Worm (Caenorhabditis elegans) whole organism, young adult: ENCODE results near the gene Y41D4A.7.

ENCODE experiments used
- B0336.3 ChIP-seq: fragments of 200-800 bp; sonication (Bioruptor generic); IDR thresholded peaks from 2 replicates; pipeline ENCODE4 v1.3.6; 2022; ENCODE audit warnings: missing genetic modification characterization, missing compliant biosample characterization
- C06A6.2 ChIP-seq: fragments of 200-800 bp; sonication (Bioruptor generic); conservative IDR thresholded peaks from 2 replicates; pipeline ENCODE4 v1.3.6; 2022; ENCODE audit warnings: missing genetic modification characterization, missing compliant biosample characterization
- F10E7.11 ChIP-seq: sonication (generic microtip); optimal IDR thresholded peaks from 2 replicates; lab custom pipeline; 2017; ENCODE audit warnings: mild to moderate bottlenecking, missing genetic modification characterization, moderate library complexity, missing compliant biosample characterization
- F23B12.7 ChIP-seq: sonication (generic microtip); optimal IDR thresholded peaks from 2 replicates; lab custom pipeline; 2017; ENCODE audit warnings: missing genetic modification characterization, mild to moderate bottlenecking, missing compliant biosample characterization, antibody characterized with exemption, moderate library complexity; ENCODE audit not compliant: insufficient read depth
- F33H1.4 ChIP-seq: fragments of 200-800 bp; sonication (Bioruptor generic); IDR thresholded peaks from 2 replicates; pipeline ENCODE4 v1.3.6; 2022; ENCODE audit warnings: missing genetic modification reagents, missing genetic modification characterization, missing compliant biosample characterization
- K11D2.4 ChIP-seq: fragments of 200-800 bp; sonication (Bioruptor generic); IDR thresholded peaks from 2 replicates; pipeline ENCODE4 v1.3.6; 2022; ENCODE audit warnings: missing genetic modification reagents, missing genetic modification characterization, missing compliant biosample characterization
- T26A5.8 ChIP-seq: sonication (generic microtip); optimal IDR thresholded peaks from 2 replicates; lab custom pipeline; 2016; ENCODE audit warnings: missing genetic modification characterization, missing compliant biosample characterization
- Y53G8AR.9 ChIP-seq: fragments of 200-800 bp; sonication (Bioruptor generic); conservative IDR thresholded peaks from 2 replicates; pipeline ENCODE4 v1.3.6; 2022; ENCODE audit warnings: missing genetic modification reagents, missing genetic modification characterization, missing compliant biosample characterization
- Y56A3A.18 ChIP-seq: fragments of 200-800 bp; sonication (Bioruptor generic); IDR thresholded peaks from 2 replicates; pipeline ENCODE4 v1.3.6; 2022; ENCODE audit warnings: missing genetic modification reagents, missing genetic modification characterization, missing compliant biosample characterization
- Y95B8A.8 ChIP-seq: fragments of 200-800 bp; sonication (Bioruptor generic); IDR thresholded peaks from 2 replicates; pipeline ENCODE4 v1.3.6; 2022; ENCODE audit warnings: missing genetic modification reagents, missing genetic modification characterization, missing compliant biosample characterization
- akir-1 ChIP-seq: fragments of 200-800 bp; sonication (Bioruptor generic); optimal IDR thresholded peaks from 2 replicates; lab custom pipeline; 2018; ENCODE audit warnings: mild to moderate bottlenecking, missing genetic modification characterization, moderate library complexity, missing compliant biosample characterization
- attf-6 ChIP-seq: fragments of 200-800 bp; sonication (Bioruptor generic); IDR thresholded peaks from 2 replicates; pipeline ENCODE4 v1.3.6; 2022; ENCODE audit warnings: missing genetic modification reagents, missing genetic modification characterization, missing compliant biosample characterization
- ccch-3 ChIP-seq: fragments of 200-800 bp; sonication (Bioruptor generic); optimal IDR thresholded peaks from 2 replicates; lab custom pipeline; 2018; ENCODE audit warnings: mild to moderate bottlenecking, missing genetic modification characterization, missing compliant biosample characterization
- ceh-27 ChIP-seq: fragments of 200-800 bp; sonication (Bioruptor generic); optimal IDR thresholded peaks from 2 replicates; lab custom pipeline; 2018; ENCODE audit warnings: mild to moderate bottlenecking, missing genetic modification characterization, moderate library complexity, missing compliant biosample characterization
- ceh-58 ChIP-seq: fragments of 200-800 bp; sonication (Bioruptor generic); IDR thresholded peaks from 2 replicates; pipeline ENCODE4 v1.3.6; 2022; ENCODE audit warnings: missing genetic modification characterization, missing compliant biosample characterization
- die-1 ChIP-seq: sonication (generic microtip); optimal IDR thresholded peaks from 2 replicates; lab custom pipeline; 2016; ENCODE audit warnings: missing genotype, mild to moderate bottlenecking, missing genetic modification characterization, missing compliant biosample characterization
- dpl-1 ChIP-seq: fragments of 150-350 bp; optimal IDR thresholded peaks from 2 replicates; lab custom pipeline; 2014; ENCODE audit warnings: missing biosample characterization, missing genetic modification reagents, missing genetic modification characterization
- ets-4 ChIP-seq: fragments of 200-800 bp; sonication (Bioruptor generic); optimal IDR thresholded peaks from 2 replicates; lab custom pipeline; 2018; ENCODE audit warnings: mild to moderate bottlenecking, missing genetic modification characterization, missing compliant biosample characterization
- him-1 ChIP-seq: sonication (generic microtip); optimal IDR thresholded peaks from 2 replicates; lab custom pipeline; 2016; ENCODE audit warnings: missing genotype, missing genetic modification reagents, missing genetic modification characterization, missing compliant biosample characterization
- hlh-26 ChIP-seq: fragments of 200-800 bp; sonication (Bioruptor generic); conservative IDR thresholded peaks from 2 replicates; pipeline ENCODE4 v1.3.6; 2022; ENCODE audit warnings: missing genetic modification reagents, missing genetic modification characterization, missing compliant biosample characterization
- hmg-1.2 ChIP-seq: fragments of 200-800 bp; sonication (Bioruptor generic); IDR thresholded peaks from 2 replicates; pipeline ENCODE4 v1.3.6; 2022; ENCODE audit warnings: missing genetic modification reagents, missing genetic modification characterization, missing compliant biosample characterization
- let-607 ChIP-seq, 2 experiments: fragments of 200-800 bp in 1 of 2; sonication (Bioruptor generic) in 1 of 2; sonication (generic microtip) in 1 of 2; optimal IDR thresholded peaks; 2 replicates each; lab custom pipeline; 2016 to 2018; ENCODE audit warnings: mild to moderate bottlenecking in 2 of 2, missing compliant biosample characterization in 2 of 2, missing genetic modification characterization in 2 of 2, moderate library complexity in 2 of 2, missing genotype in 1 of 2
- lin-35 ChIP-seq, 3 experiments: fragments of 150-350 bp in 2 of 3; sonication (generic microtip) in 1 of 3; optimal IDR thresholded peaks; 2 replicates each; lab custom pipeline; 2014 to 2018; ENCODE audit warnings: missing biosample characterization in 3 of 3, missing genetic modification characterization in 3 of 3, missing genetic modification reagents in 3 of 3
- lin-54 ChIP-seq: fragments of 200-800 bp; sonication (Bioruptor generic); optimal IDR thresholded peaks from 2 replicates; lab custom pipeline; 2018; ENCODE audit warnings: mild to moderate bottlenecking, missing genetic modification characterization, missing compliant biosample characterization
- lir-1 ChIP-seq: fragments of 200-800 bp; sonication (Bioruptor generic); conservative IDR thresholded peaks from 2 replicates; pipeline ENCODE4 v1.3.6; 2022; ENCODE audit warnings: missing genetic modification reagents, missing genetic modification characterization, missing compliant biosample characterization
- lsy-27 ChIP-seq: sonication (generic microtip); optimal IDR thresholded peaks from 2 replicates; lab custom pipeline; 2017; ENCODE audit warnings: missing genetic modification characterization, mild to moderate bottlenecking, missing compliant biosample characterization, antibody characterized with exemption, missing genotype, borderline replicate concordance; ENCODE audit not compliant: insufficient read depth
- mcd-1 ChIP-seq: fragments of 200-800 bp; sonication (Bioruptor generic); IDR thresholded peaks from 2 replicates; pipeline ENCODE4 v1.3.6; 2022; ENCODE audit warnings: missing genetic modification reagents, missing genetic modification characterization, missing compliant biosample characterization
- mes-4 ChIP-seq: sonication (generic microtip); optimal IDR thresholded peaks from 2 replicates; lab custom pipeline; 2016; ENCODE audit warnings: missing genotype, missing genetic modification characterization, missing compliant biosample characterization
- mxl-1 ChIP-seq: sonication (generic microtip); optimal IDR thresholded peaks from 2 replicates; lab custom pipeline; 2016; ENCODE audit warnings: missing genetic modification characterization, missing compliant biosample characterization
- nfya-2 ChIP-seq: fragments of 200-800 bp; sonication (Bioruptor generic); IDR thresholded peaks from 2 replicates; pipeline ENCODE4 v1.3.6; 2022; ENCODE audit warnings: missing genetic modification reagents, missing genetic modification characterization, missing compliant biosample characterization
- nhr-179 ChIP-seq: sonication (generic microtip); optimal IDR thresholded peaks from 2 replicates; lab custom pipeline; 2016; ENCODE audit warnings: mild to moderate bottlenecking, missing genetic modification characterization, missing compliant biosample characterization
- nhr-80 ChIP-seq: sonication (generic microtip); optimal IDR thresholded peaks from 2 replicates; lab custom pipeline; 2016; ENCODE audit warnings: missing genetic modification characterization, missing compliant biosample characterization
- nhr-90 ChIP-seq: sonication (generic microtip); optimal IDR thresholded peaks from 2 replicates; lab custom pipeline; 2016; ENCODE audit warnings: missing genotype, mild to moderate bottlenecking, missing genetic modification characterization, missing compliant biosample characterization
- repo-1 ChIP-seq: sonication (generic microtip); optimal IDR thresholded peaks from 2 replicates; lab custom pipeline; 2017; ENCODE audit warnings: mild to moderate bottlenecking, missing genetic modification characterization, missing compliant biosample characterization
- rpc-1 ChIP-seq, 2 experiments: fragments of 150-350 bp in 1 of 2; sonication (generic microtip) in 1 of 2; optimal IDR thresholded peaks; 2 replicates each; lab custom pipeline; 2014 to 2018; ENCODE audit warnings: missing biosample characterization in 1 of 2, missing genetic modification characterization in 1 of 2, missing genetic modification reagents in 1 of 2, missing genotype in 1 of 2
- sea-2 ChIP-seq: fragments of 200-800 bp; sonication (Bioruptor generic); IDR thresholded peaks from 2 replicates; pipeline ENCODE4 v1.3.6; 2022; ENCODE audit warnings: missing genetic modification characterization, missing compliant biosample characterization
- snpc-1.1 ChIP-seq: sonication (generic microtip); optimal IDR thresholded peaks from 2 replicates; lab custom pipeline; 2017; ENCODE audit warnings: missing genetic modification characterization, mild to moderate bottlenecking, missing compliant biosample characterization, antibody characterized with exemption, moderate library complexity, missing genotype, missing genetic modification reagents; ENCODE audit not compliant: insufficient read depth
- snpc-1.3 ChIP-seq: sonication (generic microtip); optimal IDR thresholded peaks from 2 replicates; lab custom pipeline; 2017; ENCODE audit warnings: missing genetic modification characterization, mild to moderate bottlenecking, missing compliant biosample characterization, antibody characterized with exemption, moderate library complexity, missing genotype, missing genetic modification reagents; ENCODE audit not compliant: insufficient read depth
- somi-1 ChIP-seq: fragments of 200-800 bp; sonication (Bioruptor generic); optimal IDR thresholded peaks from 2 replicates; lab custom pipeline; 2018; ENCODE audit warnings: mild to moderate bottlenecking, missing genetic modification characterization, missing compliant biosample characterization
- sptf-2 ChIP-seq: fragments of 200-800 bp; sonication (Bioruptor generic); optimal IDR thresholded peaks from 2 replicates; lab custom pipeline; 2018; ENCODE audit warnings: mild to moderate bottlenecking, missing genetic modification characterization, missing compliant biosample characterization
- tlf-1 ChIP-seq: fragments of 200-800 bp; sonication (Bioruptor generic); optimal IDR thresholded peaks from 2 replicates; lab custom pipeline; 2018; ENCODE audit warnings: mild to moderate bottlenecking, missing genetic modification characterization, missing compliant biosample characterization
- unc-130 ChIP-seq: sonication (generic microtip); optimal IDR thresholded peaks from 2 replicates; lab custom pipeline; 2016; ENCODE audit warnings: missing genetic modification reagents, missing genetic modification characterization, missing compliant biosample characterization
- unc-62 ChIP-seq: fragments of 150-350 bp; optimal IDR thresholded peaks from 2 replicates; lab custom pipeline; 2014; ENCODE audit warnings: missing biosample characterization, missing genetic modification reagents, missing genetic modification characterization
- ztf-22 ChIP-seq: fragments of 200-800 bp; sonication (Bioruptor generic); optimal IDR thresholded peaks from 2 replicates; lab custom pipeline; 2018; ENCODE audit warnings: mild to moderate bottlenecking, missing genetic modification characterization, moderate library complexity, missing compliant biosample characterization
- ztf-28 ChIP-seq: fragments of 200-800 bp; sonication (Bioruptor generic); IDR thresholded peaks from 2 replicates; pipeline ENCODE4 v1.3.6; 2022; ENCODE audit warnings: missing genetic modification reagents, missing genetic modification characterization, missing compliant biosample characterization

Gene Y41D4A.7

DNA sequence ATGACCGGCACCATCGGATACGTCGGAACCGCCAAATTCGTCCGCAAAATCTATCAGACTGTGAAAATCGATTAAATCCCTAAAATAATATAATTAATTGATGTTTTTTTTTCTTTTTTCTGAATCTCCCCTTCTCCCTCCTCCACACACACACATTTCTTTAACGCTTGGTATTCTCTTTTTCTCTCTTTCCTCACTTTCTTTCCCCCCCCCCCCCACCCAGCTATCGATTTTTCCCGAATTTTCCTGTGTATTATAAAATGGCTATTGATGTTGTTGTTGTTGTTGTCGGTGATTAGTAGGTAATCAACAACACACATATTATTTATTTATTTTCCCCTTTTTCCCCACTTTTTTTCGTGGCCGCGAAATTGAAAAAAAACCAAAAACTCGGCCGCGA lies 10.1 kb downstream of the Y41D4A.7 start (continued):
- 0 out of 2 replicates have a peak, but pooled peaks have one; percentile 27 for TF ChIP-seq K11D2.4 (GFP tag; lab: Robert Waterston, UW)
- no peak for TF ChIP-seq nhr-80 (tag; lab: Kevin White, UChicago)
- no peak for TF ChIP-seq sea-2 (GFP tag; lab: Robert Waterston, UW)
- TF ChIP-seq ets-4 (GFP tag; lab: Kevin White, UChicago): no peak
- no peak for TF ChIP-seq ztf-28
- TF ChIP-seq lin-54: no peak
- no peak for TF ChIP-seq sptf-2

DNA sequence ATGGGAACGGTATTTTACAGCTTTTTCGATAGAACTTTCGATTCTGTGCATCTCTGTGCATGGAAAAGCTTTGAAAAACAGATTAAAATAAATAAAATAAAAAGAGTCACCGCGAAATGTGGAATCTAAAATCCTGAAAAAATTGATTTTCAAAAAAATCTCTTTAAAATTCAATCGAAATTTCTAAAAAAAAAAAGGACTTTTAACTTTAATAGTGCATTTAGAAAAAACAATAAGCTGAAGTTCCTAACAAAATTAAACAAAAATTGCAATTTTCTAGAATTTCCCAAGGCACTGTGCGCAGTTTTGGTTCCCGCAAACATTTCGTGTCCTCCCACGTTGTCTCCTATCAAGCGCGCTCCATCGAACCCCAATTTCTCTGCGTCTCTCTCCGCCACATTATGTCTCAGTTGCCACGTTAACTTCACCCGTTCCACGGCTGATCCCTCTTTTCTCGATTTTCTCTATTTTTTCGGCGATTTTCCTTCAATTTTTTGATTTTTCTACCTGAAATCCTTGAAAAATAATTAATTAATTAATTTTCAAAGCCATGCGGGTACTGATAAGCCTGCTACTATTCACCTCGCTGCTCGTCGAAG lies 15.8 kb downstream of the Y41D4A.7 start, which contains the start of the genes Y41D4A.6 and Y41D4A.4:
Gene Y41D4A.6, minus strand, starts transcription at position 51 of the 599 bp plus-strand sequence.
Gene Y41D4A.4, plus strand, starts transcription at position 549 of the 599 bp plus-strand sequence.
- TF ChIP-seq C06A6.2 (GFP tag; lab: Robert Waterston, UW) (no peak), lsy-27 (tag; lab: Kevin White, UChicago) (no peak), attf-6 (GFP tag; lab: Robert Waterston, UW) (no peak; the same call in 1 of the 2 replicates), ceh-27 (peak; percentile 81), nhr-90 (tag; lab: Kevin White, UChicago) (peak; percentile 3), somi-1 (GFP tag; lab: Kevin White, UChicago) (peak; percentile 31), mxl-1 (tag; lab: Kevin White, UChicago) (no peak), hlh-26 (GFP tag; lab: Robert Waterston, UW) (no peak), snpc-1.3 (peak; percentile 25), F23B12.7 (tag; lab: Kevin White, UChicago) (peak; percentile 64), akir-1 (GFP tag; lab: Kevin White, UChicago) (no peak), Y56A3A.18 (no peak), die-1 (tag; lab: Kevin White, UChicago) (peak; percentile 12), rpc-1 (optimal IDR thresholded peaks at IDR 0.05; lab: Kevin White, UChicago) (no peak), rpc-1 (tag; optimal IDR thresholded peaks at IDR 0.05; lab: Kevin White, UChicago) (no peak), unc-130 (GFP tag; lab: Kevin White, UChicago) (peak; percentile 94), unc-62 (GFP tag; lab: Kevin White, UChicago) (no peak), T26A5.8 (no peak), let-607 (tag; optimal IDR thresholded peaks at IDR 0.05; lab: Kevin White, UChicago) (peak; percentile 39 to 83), mcd-1 (peak; percentile 96), ccch-3 (peak; percentile 67), nfya-2 (GFP tag; lab: Robert Waterston, UW) (no peak), mes-4 (tag; lab: Kevin White, UChicago) (no peak), tlf-1 (peak; percentile 37), F10E7.11 (tag; lab: Kevin White, UChicago) (no peak), lin-35 (GFP tag; optimal IDR thresholded peaks at IDR 0.05; lab: Kevin White, UChicago) (peak in 1 of 3 experiments; percentile 15), Y53G8AR.9 (0 out of 2 replicates have a peak, but pooled peaks have one; percentile 17), nhr-179 (tag; lab: Kevin White, UChicago) (no peak), dpl-1 (no peak), F33H1.4 (GFP tag; lab: Robert Waterston, UW) (peak; percentile 68), nhr-80 (tag; lab: Kevin White, UChicago) (peak; percentile 65), ceh-58 (GFP tag; lab: Robert Waterston, UW) (no peak), him-1 (tag; lab: Kevin White, UChicago) (no peak), B0336.3 (GFP tag; lab: Robert Waterston, UW) (peak; percentile 51; the same call in 1 of the 2 replicates), Y95B8A.8 (0 out of 2 replicates have a peak, but pooled peaks have one; percentile 61), ets-4 (GFP tag; lab: Kevin White, UChicago) (no peak), lir-1 (GFP tag; lab: Robert Waterston, UW) (peak; percentile 56; the same call in 1 of the 2 replicates), repo-1 (tag; lab: Kevin White, UChicago) (no peak), hmg-1.2 (peak; percentile 99), sea-2 (GFP tag; lab: Robert Waterston, UW) (no peak), ztf-22 (GFP tag; lab: Kevin White, UChicago) (no peak), snpc-1.1 (tag; lab: Kevin White, UChicago) (no peak)
